Worm (Caenorhabditis elegans): ENCODE data around the gene rap-3.

- TF ChIP-seq pha-4 (tag; optimal IDR thresholded peaks at IDR 0.05) (no peak), tbp1 (GFP tag; optimal IDR thresholded peaks at IDR 0.05) (no peak), ceh-100 (GFP tag; IDR thresholded peaks at IDR 0.05) (no peak), snpc-3.4 (tag; optimal IDR thresholded peaks at IDR 0.05) (no peak), tlf-1 (GFP tag; optimal IDR thresholded peaks at IDR 0.05) (no peak), hsf-1 (GFP tag; IDR thresholded peaks at IDR 0.05) (no peak), ztf-6 (GFP tag; IDR thresholded peaks at IDR 0.05) (no peak), snpc-4 (GFP tag; optimal IDR thresholded peaks at IDR 0.05) (no peak), snpc-4 (tag; optimal IDR thresholded peaks at IDR 0.05) (no peak)
These were observed 34.5 kb downstream of the rap-3 start for ce11 chrIV:11211547-11211946.

Measured in whole organism, young adult.